Worm (Caenorhabditis elegans) whole organism, L1 larva: ENCODE data around the gene F13H8.12.

Source experiments
- C34B4.2 ChIP-seq: sonication (generic microtip); optimal IDR thresholded peaks from 2 replicates; lab custom pipeline; 2017; ENCODE audit warnings: mild to moderate bottlenecking, missing genetic modification characterization, missing compliant biosample characterization
- ceh-82 ChIP-seq, 3 experiments: fragments of 150-350 bp in 1 of 3; sonication (generic microtip) in 2 of 3; optimal IDR thresholded peaks; 2 replicates each; lab custom pipeline; 2014 to 2017; ENCODE audit warnings: missing biosample characterization in 3 of 3, missing genetic modification characterization in 3 of 3
- ces-1 ChIP-seq: fragments of 150-350 bp; optimal IDR thresholded peaks from 2 replicates; lab custom pipeline; 2014; ENCODE audit warnings: missing biosample characterization, missing genetic modification reagents, missing genetic modification characterization
- dpl-1 ChIP-seq, 3 experiments: fragments of 150-350 bp in 2 of 3; sonication (generic microtip) in 1 of 3; optimal IDR thresholded peaks; 2 replicates each; lab custom pipeline; 2014 to 2017; ENCODE audit warnings: missing biosample characterization in 3 of 3, missing genetic modification characterization in 3 of 3, missing genetic modification reagents in 3 of 3
- dsc-1 ChIP-seq: sonication (generic microtip); optimal IDR thresholded peaks from 2 replicates; lab custom pipeline; 2016; ENCODE audit warnings: mild to moderate bottlenecking, missing genetic modification characterization, missing compliant biosample characterization
- efl-1 ChIP-seq, 4 experiments: fragments of 150-350 bp; optimal IDR thresholded peaks in 3 of 4; peaks in 1 of 4; 1 replicate in 1 of 4; 2 replicates in 3 of 4; lab custom pipeline; 2014; ENCODE audit warnings: missing biosample characterization in 2 of 4, missing genetic modification characterization in 2 of 4, missing genetic modification reagents in 2 of 4
- ets-5 ChIP-seq: fragments of 200-800 bp; sonication (Bioruptor generic); IDR thresholded peaks from 2 replicates; pipeline ENCODE4 v1.3.6; 2022; ENCODE audit warnings: missing genetic modification characterization, missing compliant biosample characterization
- fkh-8 ChIP-seq: sonication (generic microtip); optimal IDR thresholded peaks from 2 replicates; lab custom pipeline; 2016; ENCODE audit warnings: mild to moderate bottlenecking, missing genetic modification characterization, missing compliant biosample characterization
- hlh-17 ChIP-seq: fragments of 200-800 bp; sonication (Bioruptor generic); optimal IDR thresholded peaks from 2 replicates; lab custom pipeline; 2018; ENCODE audit warnings: missing genetic modification characterization, mild to moderate bottlenecking, missing compliant biosample characterization, moderate library complexity, borderline replicate concordance
- hpl-2 ChIP-seq: fragments of 150-350 bp; optimal IDR thresholded peaks from 2 replicates; lab custom pipeline; 2014; ENCODE audit warnings: missing biosample characterization, missing genetic modification reagents, missing genetic modification characterization
- isw-1 ChIP-seq: fragments of 200-800 bp; sonication (Bioruptor generic); IDR thresholded peaks from 2 replicates; pipeline ENCODE4 v1.3.6; 2022; ENCODE audit warnings: missing genetic modification characterization, missing compliant biosample characterization
- jun-1 ChIP-seq: fragments of 150-350 bp; optimal IDR thresholded peaks from 2 replicates; lab custom pipeline; 2014; ENCODE audit warnings: missing biosample characterization, missing genetic modification reagents, missing genetic modification characterization
- lin-14 ChIP-seq: fragments of 200-800 bp; sonication (Bioruptor generic); optimal IDR thresholded peaks from 2 replicates; lab custom pipeline; 2018; ENCODE audit warnings: mild to moderate bottlenecking, missing genetic modification characterization, moderate library complexity, missing compliant biosample characterization
- lir-3 ChIP-seq: sonication (generic microtip); optimal IDR thresholded peaks from 2 replicates; lab custom pipeline; 2016; ENCODE audit warnings: mild to moderate bottlenecking, missing genetic modification characterization, moderate library complexity, missing compliant biosample characterization; ENCODE audit not compliant: poor library complexity
- lsy-2 ChIP-seq, 2 experiments: fragments of 150-350 bp; optimal IDR thresholded peaks; 2 replicates each; lab custom pipeline; 2014; ENCODE audit warnings: missing biosample characterization in 2 of 2, missing genetic modification characterization in 2 of 2
- mdl-1 ChIP-seq, 2 experiments: fragments of 150-350 bp; optimal IDR thresholded peaks; 2 replicates each; lab custom pipeline; 2014 to 2017; ENCODE audit warnings: missing biosample characterization in 2 of 2, missing genetic modification characterization in 2 of 2, inconsistent platforms in 1 of 2
- nhr-11 ChIP-seq: fragments of 150-350 bp; optimal IDR thresholded peaks from 2 replicates; lab custom pipeline; 2014; ENCODE audit warnings: missing biosample characterization, missing genetic modification characterization
- nhr-20 ChIP-seq: sonication (generic microtip); optimal IDR thresholded peaks from 2 replicates; lab custom pipeline; 2016; ENCODE audit warnings: mild to moderate bottlenecking, missing genetic modification characterization, missing compliant biosample characterization
- nhr-237 ChIP-seq: fragments of 150-350 bp; optimal IDR thresholded peaks from 2 replicates; lab custom pipeline; 2014; ENCODE audit warnings: missing biosample characterization, missing genetic modification characterization
- nhr-28 ChIP-seq: fragments of 150-350 bp; optimal IDR thresholded peaks from 2 replicates; lab custom pipeline; 2014; ENCODE audit warnings: missing biosample characterization, missing genetic modification characterization
- nhr-47 ChIP-seq: sonication (generic microtip); optimal IDR thresholded peaks from 2 replicates; lab custom pipeline; 2016; ENCODE audit warnings: mild to moderate bottlenecking, missing genetic modification characterization, moderate library complexity, missing compliant biosample characterization
- nhr-71 ChIP-seq: sonication (generic microtip); optimal IDR thresholded peaks from 2 replicates; lab custom pipeline; 2016; ENCODE audit warnings: mild to moderate bottlenecking, missing genetic modification characterization, moderate library complexity, missing compliant biosample characterization
- nhr-85 ChIP-seq: sonication (generic microtip); peaks from one replicate; lab custom pipeline; 2016; ENCODE audit warnings: missing genetic modification characterization, inconsistent platforms, missing compliant biosample characterization
- nhr-90 ChIP-seq: sonication (generic microtip); optimal IDR thresholded peaks from 2 replicates; lab custom pipeline; 2016; ENCODE audit warnings: mild to moderate bottlenecking, missing genetic modification characterization, missing compliant biosample characterization; ENCODE audit not compliant: poor library complexity
- pag-3 ChIP-seq: sonication (generic microtip); optimal IDR thresholded peaks from 2 replicates; lab custom pipeline; 2017; ENCODE audit warnings: missing genetic modification characterization, mild to moderate bottlenecking, missing compliant biosample characterization, antibody characterized with exemption, borderline replicate concordance; ENCODE audit not compliant: insufficient read depth
- pqm-1 ChIP-seq: sonication (generic microtip); optimal IDR thresholded peaks from 3 replicates; lab custom pipeline; 2017; ENCODE audit warnings: missing biosample characterization, missing genetic modification characterization
- rnt-1 ChIP-seq: sonication (generic microtip); optimal IDR thresholded peaks from 2 replicates; lab custom pipeline; 2016; ENCODE audit warnings: mild to moderate bottlenecking, missing genetic modification characterization, moderate library complexity, missing compliant biosample characterization
- skn-1 ChIP-seq: fragments of 150-350 bp; optimal IDR thresholded peaks from 2 replicates; lab custom pipeline; 2014; ENCODE audit warnings: missing biosample characterization, missing genetic modification characterization
- snu-23 ChIP-seq: sonication (generic microtip); optimal IDR thresholded peaks from 2 replicates; lab custom pipeline; 2016; ENCODE audit warnings: missing genetic modification characterization, missing compliant biosample characterization
- sup-37 ChIP-seq: fragments of 200-800 bp; sonication (Bioruptor generic); optimal IDR thresholded peaks from 2 replicates; lab custom pipeline; 2018; ENCODE audit warnings: mild to moderate bottlenecking, missing genetic modification characterization, missing compliant biosample characterization
- tlp-1 ChIP-seq: fragments of 150-350 bp; optimal IDR thresholded peaks from 2 replicates; lab custom pipeline; 2014; ENCODE audit warnings: missing biosample characterization, missing genetic modification characterization
- unc-130 ChIP-seq: fragments of 150-350 bp; optimal IDR thresholded peaks from 2 replicates; lab custom pipeline; 2017; ENCODE audit warnings: missing biosample characterization, missing genetic modification characterization, inconsistent platforms
- unc-30 ChIP-seq: sonication (generic microtip); optimal IDR thresholded peaks from 2 replicates; lab custom pipeline; 2017; ENCODE audit warnings: missing biosample characterization, missing genetic modification characterization
- unc-62 ChIP-seq: fragments of 150-350 bp; optimal IDR thresholded peaks from 2 replicates; lab custom pipeline; 2014; ENCODE audit warnings: missing biosample characterization, missing genetic modification reagents, missing genetic modification characterization
- unc-86 ChIP-seq: sonication (generic microtip); optimal IDR thresholded peaks from 2 replicates; lab custom pipeline; 2016; ENCODE audit warnings: missing genetic modification characterization, missing compliant biosample characterization
- ztf-11 ChIP-seq, 2 experiments: sonication (generic microtip); optimal IDR thresholded peaks; 2 replicates each; lab custom pipeline; 2016 to 2017; ENCODE audit warnings: missing genetic modification characterization in 2 of 2, missing biosample characterization in 1 of 2, missing compliant biosample characterization in 1 of 2

The F13H8.12 gene

DNA sequence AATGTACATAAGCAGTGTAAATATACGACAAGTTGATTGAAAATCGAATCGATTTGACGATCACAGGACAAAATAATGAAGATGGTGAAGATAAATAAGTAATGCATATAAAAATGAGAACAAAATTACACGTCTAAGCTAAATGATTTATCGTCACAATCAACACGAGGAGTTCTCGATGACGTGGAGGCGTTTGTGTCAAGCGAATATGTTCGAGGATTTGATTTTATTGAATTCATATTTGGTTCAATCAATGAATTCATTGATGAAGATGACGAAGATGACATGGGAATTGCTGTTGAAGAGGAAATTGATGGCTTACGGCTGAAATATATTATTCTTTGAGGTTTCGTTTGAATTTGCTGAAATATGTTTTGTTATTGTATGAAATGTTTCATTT is 30.2 kb downstream of the F13H8.12 start, which contains the start of gene nyn-3:
nyn-3 (minus strand) TSS at position 101 of the 400 bp plus-strand sequence.
- no peak for TF ChIP-seq nhr-237 (tag; lab: Kevin White, UChicago)
- no peak for TF ChIP-seq isw-1 (GFP tag; lab: Robert Waterston, UW)
- no peak for TF ChIP-seq ceh-82 (tag; optimal IDR thresholded peaks at IDR 0.05; lab: Kevin White, UChicago)
- no peak for TF ChIP-seq nhr-20
- TF ChIP-seq dpl-1 (GFP tag; optimal IDR thresholded peaks at IDR 0.05; lab: Kevin White, UChicago) = no peak
- TF ChIP-seq nhr-11 = no peak
- TF ChIP-seq unc-86 = no peak
- no peak for TF ChIP-seq hlh-17 (GFP tag; lab: Kevin White, UChicago)
- TF ChIP-seq ets-5 = no peak
- TF ChIP-seq hpl-2 (GFP tag; lab: Kevin White, UChicago) = no peak
- TF ChIP-seq lsy-2 (tag; optimal IDR thresholded peaks at IDR 0.05; lab: Kevin White, UChicago) = no peak
- TF ChIP-seq ztf-11 (tag; optimal IDR thresholded peaks at IDR 0.05; lab: Kevin White, UChicago) = no peak
- no peak for TF ChIP-seq nhr-85 (tag; lab: Kevin White, UChicago)
- TF ChIP-seq nhr-90 (tag; lab: Kevin White, UChicago) = no peak
- TF ChIP-seq skn-1 (tag; lab: Kevin White, UChicago) = no peak

DNA sequence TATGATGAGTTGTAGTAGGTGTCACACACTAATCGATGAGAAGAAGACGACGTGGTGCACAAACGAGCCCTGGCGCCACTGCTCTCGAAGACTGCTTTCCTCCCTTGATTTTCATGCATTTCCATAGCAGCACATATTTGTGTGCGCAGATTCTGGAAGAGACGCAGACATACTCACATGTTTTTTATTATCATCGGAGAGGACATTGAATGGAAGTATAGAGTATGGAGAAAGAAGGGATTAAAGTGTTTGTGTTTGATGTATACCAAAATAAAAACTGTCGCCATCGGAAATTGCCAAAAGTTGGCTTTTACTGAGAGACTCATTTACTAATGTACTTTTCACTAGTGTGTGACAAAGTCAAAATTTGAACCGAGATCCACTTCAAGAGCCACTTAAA is 31.9 kb downstream of the F13H8.12 start, which contains the start of gene mps-1:
mps-1 (minus strand) TSS at position 101 of the 400 bp plus-strand sequence.
- TF ChIP-seq nhr-47 (tag; lab: Kevin White, UChicago) (no peak), unc-30 (tag; lab: Kevin White, UChicago) (no peak), mdl-1 (tag; optimal IDR thresholded peaks at IDR 0.05; lab: Kevin White, UChicago) (no peak), ets-5 (no peak), lir-3 (tag; lab: Kevin White, UChicago) (no peak), snu-23 (no peak), fkh-8 (peak; percentile 51), nhr-28 (tag; lab: Kevin White, UChicago) (no peak), unc-130 (tag; lab: Kevin White, UChicago) (no peak), dsc-1 (tag; lab: Kevin White, UChicago) (peak; percentile 27), sup-37 (GFP tag; lab: Kevin White, UChicago) (no peak)

DNA sequence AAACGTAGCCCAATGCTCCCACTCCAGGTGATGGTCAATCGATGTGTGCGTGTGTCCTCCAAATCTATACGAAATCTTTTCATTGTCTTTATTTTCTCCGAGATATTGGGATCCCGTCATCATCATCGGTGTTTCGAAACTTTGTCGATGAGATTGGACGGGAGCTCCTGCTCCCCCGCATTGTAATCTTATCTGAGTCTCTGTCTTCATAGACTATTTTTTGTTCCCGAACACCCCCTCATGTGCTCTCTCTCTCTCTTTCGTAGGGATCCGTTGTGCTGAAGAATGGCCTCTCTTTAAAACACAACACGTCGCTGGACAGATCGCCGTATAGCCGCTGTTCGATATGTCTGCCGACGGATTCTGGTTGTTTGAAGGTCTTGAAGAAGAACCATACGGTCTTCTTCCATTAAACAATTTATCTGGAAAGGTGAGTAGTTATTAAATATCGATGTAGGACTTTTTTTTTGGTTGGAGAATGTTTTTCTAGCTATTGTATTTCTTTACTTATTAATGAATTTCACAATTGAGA is 41.0 kb downstream of the F13H8.12 start, which contains the start of gene C29F5.1:
C29F5.1 (plus strand) TSS at position 317 of the 532 bp plus-strand sequence.
- TF ChIP-seq nhr-71 (tag; lab: Kevin White, UChicago) = peak; percentile 43
- TF ChIP-seq lin-14 = peak; percentile 89
- TF ChIP-seq lsy-2 (tag; optimal IDR thresholded peaks at IDR 0.05; lab: Kevin White, UChicago) = peak in 1 of 2 experiments; percentile 2
- TF ChIP-seq unc-62 = no peak
- TF ChIP-seq pag-3 (tag; lab: Kevin White, UChicago) = peak; percentile 11
- no peak for TF ChIP-seq efl-1 (optimal IDR thresholded peaks at IDR 0.05; lab: Kevin White, UChicago)
- TF ChIP-seq efl-1 (GFP tag; optimal IDR thresholded peaks at IDR 0.05 in 1 of 2; lab: Kevin White, UChicago) = peak in 1 of 2 experiments; percentile 92
- no peak for TF ChIP-seq C34B4.2
- TF ChIP-seq ces-1 (GFP tag; lab: Kevin White, UChicago) = no peak
- no peak for TF ChIP-seq pqm-1 (tag; lab: Kevin White, UChicago)
- peak; percentile 20 for TF ChIP-seq snu-23
- TF ChIP-seq rnt-1 (tag; lab: Kevin White, UChicago) = peak; percentile 50
- TF ChIP-seq dsc-1 (tag; lab: Kevin White, UChicago) = peak; percentile 34
- no peak for TF ChIP-seq jun-1 (tag; lab: Kevin White, UChicago)
- no peak for TF ChIP-seq tlp-1 (tag; lab: Kevin White, UChicago)
- TF ChIP-seq nhr-11 = no peak
- TF ChIP-seq mdl-1 (tag; optimal IDR thresholded peaks at IDR 0.05; lab: Kevin White, UChicago) = peak in 1 of 2 experiments; percentile 0
